Fruit fly (Drosophila melanogaster): ENCODE data around the gene modSP.

modSP gene

DNA sequence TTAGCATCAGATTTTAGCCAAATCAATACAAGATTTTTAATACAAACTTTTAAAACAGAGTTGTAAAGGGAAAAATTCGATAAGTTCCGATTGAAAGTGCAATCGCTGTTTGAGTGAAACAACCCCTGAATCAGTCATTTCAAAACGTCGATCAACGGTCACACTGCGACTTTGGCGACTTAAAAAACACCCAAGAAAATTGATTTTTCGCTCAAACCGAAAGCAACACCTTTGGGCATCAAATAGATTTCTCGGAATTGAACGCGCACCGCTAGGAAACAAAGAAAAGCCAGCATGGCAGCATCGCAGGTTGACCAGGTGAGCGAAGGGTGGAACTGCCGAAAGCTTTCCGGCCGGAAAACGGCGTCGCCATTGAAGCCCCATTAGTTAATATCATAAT lies 11.9 kb downstream of the modSP start, which contains the start of gene Arl6IP1 (continued):
- TF ChIP-seq CG17802 (tag; optimal IDR thresholded peaks at IDR 0.05) (no peak), aop (GFP tag; IDR thresholded peaks at IDR 0.05) (no peak), dmrt11E (tag; optimal IDR thresholded peaks at IDR 0.05) (no peak), Six4 (GFP tag; optimal IDR thresholded peaks at IDR 0.05) (no peak), CG17359 (tag; optimal IDR thresholded peaks at IDR 0.05) (no peak), B-H2 (GFP tag; optimal IDR thresholded peaks at IDR 0.05) (no peak), z (GFP tag; IDR thresholded peaks at IDR 0.05) (peak; percentile 80), CG10209 (GFP tag; optimal IDR thresholded peaks at IDR 0.05) (no peak), Neu2 (GFP tag; optimal IDR thresholded peaks at IDR 0.05; ENCODE audit: borderline replicate concordance) (no peak), CG13624 (GFP tag; optimal IDR thresholded peaks at IDR 0.05) (no peak), pan (optimal IDR thresholded peaks at IDR 0.05) (no peak), pan (GFP tag; optimal IDR thresholded peaks at IDR 0.05 in 1 of 2, IDR thresholded peaks at IDR 0.05 in 1 of 2) (no peak), Hr51 (GFP tag; optimal IDR thresholded peaks at IDR 0.05) (no peak), nerfin-2 (GFP tag; IDR thresholded peaks at IDR 0.05; ENCODE audit: partially characterized antibody) (peak; percentile 47; the same call in 1 of the 2 replicates), CG42726 (GFP tag; IDR thresholded peaks at IDR 0.05; ENCODE audit: partially characterized antibody) (peak; percentile 52; the same call in 1 of the 2 replicates), Dref (GFP tag; IDR thresholded peaks at IDR 0.05) (peak; percentile 88), CG11456 (GFP tag; IDR thresholded peaks at IDR 0.05) (no peak), dimm (GFP tag; IDR thresholded peaks at IDR 0.05) (no peak), nom (GFP tag; optimal IDR thresholded peaks at IDR 0.05) (peak; percentile 8), MESR4 (GFP tag; optimal IDR thresholded peaks at IDR 0.05) (peak; percentile 72), ken (GFP tag; IDR thresholded peaks at IDR 0.05) (no peak), repo (GFP tag; optimal IDR thresholded peaks at IDR 0.05) (no peak), scrt (GFP tag; optimal IDR thresholded peaks at IDR 0.05) (no peak), Ravus (GFP tag; IDR thresholded peaks at IDR 0.05) (no peak), tna (GFP tag; IDR thresholded peaks at IDR 0.05; ENCODE audit: partially characterized antibody) (peak; percentile 50), rib (GFP tag; IDR thresholded peaks at IDR 0.05) (no peak), ap (GFP tag; IDR thresholded peaks at IDR 0.05) (no peak), toy (GFP tag; IDR thresholded peaks at IDR 0.05) (no peak), cad (GFP tag; optimal IDR thresholded peaks at IDR 0.05) (no peak), HmgD (GFP tag; optimal IDR thresholded peaks at IDR 0.05) (no peak), zfh1 (GFP tag; IDR thresholded peaks at IDR 0.05) (no peak), CoRest (tag; optimal IDR thresholded peaks at IDR 0.05) (peak; percentile 40), CG32772 (GFP tag; IDR thresholded peaks at IDR 0.05) (no peak), CG10267 (tag; optimal IDR thresholded peaks at IDR 0.05) (peak; percentile 32), sima (GFP tag; optimal IDR thresholded peaks at IDR 0.05) (no peak), ato (GFP tag; IDR thresholded peaks at IDR 0.05; ENCODE audit: partially characterized antibody) (no peak), CG7987 (GFP tag; optimal IDR thresholded peaks at IDR 0.05) (no peak), stwl (tag; optimal IDR thresholded peaks at IDR 0.05) (peak; percentile 97), CG9215 (GFP tag; IDR thresholded peaks at IDR 0.05) (no peak), sob (GFP tag; IDR thresholded peaks at IDR 0.05) (0 out of 2 replicates have a peak, but pooled peaks have one; percentile 26), Dll (GFP tag; IDR thresholded peaks at IDR 0.05; ENCODE audit: partially characterized antibody) (peak; percentile 50; the same call in 1 of the 4 replicates), amos (GFP tag; IDR thresholded peaks at IDR 0.05; ENCODE audit: partially characterized antibody) (peak; percentile 39; the same call in 1 of the 2 replicates), Sry-β (GFP tag; optimal IDR thresholded peaks at IDR 0.05) (no peak), ftz-f1 (GFP tag; optimal IDR thresholded peaks at IDR 0.05) (no peak), odd (GFP tag; optimal IDR thresholded peaks at IDR 0.05) (no peak), ranshi (GFP tag; IDR thresholded peaks at IDR 0.05) (no peak), CG2199 (GFP tag; IDR thresholded peaks at IDR 0.05) (no peak), Xbp1 (GFP tag; optimal IDR thresholded peaks at IDR 0.05) (no peak), zen2 (GFP tag; IDR thresholded peaks at IDR 0.05; ENCODE audit: partially characterized antibody) (peak; percentile 47; the same call in 1 of the 3 replicates), CG13287 (GFP tag; IDR thresholded peaks at IDR 0.05; ENCODE audit: partially characterized antibody) (peak; percentile 73)
